Fruit fly (Drosophila melanogaster) whole organism, embryonic: Measurements from ENCODE around the gene CG10348.

Source experiments
- Atf6 ChIP-seq: fragments of 200-800 bp; sonication (Bioruptor generic); IDR thresholded peaks from 2 replicates; pipeline ENCODE4 v1.3.6; 2022; ENCODE audit warnings: missing biosample characterization, missing genetic modification characterization
- C15 ChIP-seq: fragments of 200-800 bp; sonication (Bioruptor generic); IDR thresholded peaks from 3 replicates; pipeline ENCODE4 v1.3.6; 2022; ENCODE audit warnings: missing biosample characterization, missing genetic modification characterization
- CG10321 ChIP-seq: fragments of 200-800 bp; sonication (Bioruptor generic); IDR thresholded peaks from 2 replicates; pipeline ENCODE4 v1.3.6; 2022; ENCODE audit warnings: missing biosample characterization, missing genetic modification characterization
- CG11398 ChIP-seq: fragments of 200-800 bp; sonication (Bioruptor generic); optimal IDR thresholded peaks from 2 replicates; lab custom pipeline; 2016; ENCODE audit warnings: missing biosample characterization, missing genetic modification characterization
- CG11560 ChIP-seq: fragments of 200-800 bp; sonication (Bioruptor generic); IDR thresholded peaks from 3 replicates; pipeline ENCODE4 v1.3.6; 2022; ENCODE audit warnings: missing biosample characterization, missing genetic modification characterization
- CG11696 ChIP-seq: fragments of 200-800 bp; sonication (Bioruptor generic); IDR thresholded peaks from 2 replicates; pipeline ENCODE4 v1.3.6; 2022; ENCODE audit warnings: missing biosample characterization, missing genetic modification characterization
- CG12155 ChIP-seq: fragments of 200-800 bp; sonication (Bioruptor generic); optimal IDR thresholded peaks from 3 replicates; lab custom pipeline; 2016; ENCODE audit warnings: missing biosample characterization, missing genetic modification characterization
- CG12236 ChIP-seq: fragments of 200-800 bp; sonication (Bioruptor generic); optimal IDR thresholded peaks from 2 replicates; lab custom pipeline; 2016; ENCODE audit warnings: missing biosample characterization, missing genetic modification characterization
- CG14014 ChIP-seq: fragments of 200-800 bp; sonication (Bioruptor generic); IDR thresholded peaks from 2 replicates; pipeline ENCODE4 v1.3.6; 2022; ENCODE audit warnings: missing biosample characterization, missing genetic modification characterization
- CG14441 ChIP-seq: fragments of 200-800 bp; sonication (Bioruptor generic); IDR thresholded peaks from 2 replicates; pipeline ENCODE4 v1.3.6; 2022; ENCODE audit warnings: missing biosample characterization, missing genetic modification characterization
- CG16863 ChIP-seq: fragments of 200-800 bp; sonication (Bioruptor generic); optimal IDR thresholded peaks from 3 replicates; lab custom pipeline; 2016; ENCODE audit warnings: missing biosample characterization, missing genetic modification characterization
- CG17361 ChIP-seq: fragments of 200-800 bp; sonication (Bioruptor generic); IDR thresholded peaks from 3 replicates; pipeline ENCODE4 v1.3.6; 2022; ENCODE audit warnings: missing biosample characterization, missing genetic modification characterization
- CG18262 ChIP-seq: fragments of 200-800 bp; optimal IDR thresholded peaks from 3 replicates; lab custom pipeline; 2019; ENCODE audit warnings: missing biosample characterization, mild to moderate bottlenecking, missing genetic modification characterization, moderate library complexity
- CG18619 ChIP-seq: fragments of 200-800 bp; sonication (Bioruptor generic); optimal IDR thresholded peaks from 3 replicates; lab custom pipeline; 2017; ENCODE audit warnings: missing biosample characterization, mild to moderate bottlenecking, missing genetic modification characterization
- CG4328 ChIP-seq: fragments of 200-800 bp; sonication (Bioruptor generic); optimal IDR thresholded peaks from 3 replicates; lab custom pipeline; 2017; ENCODE audit warnings: missing biosample characterization, missing genetic modification reagents, missing genetic modification characterization
- CG5953 ChIP-seq: fragments of 200-800 bp; sonication (Bioruptor generic); IDR thresholded peaks from 2 replicates; pipeline ENCODE4 v1.3.6; 2022; ENCODE audit warnings: missing biosample characterization, missing genetic modification characterization
- CG6175 ChIP-seq: fragments of 200-800 bp; sonication (Bioruptor generic); IDR thresholded peaks from 3 replicates; pipeline ENCODE4 v1.3.6; 2022; ENCODE audit warnings: missing biosample characterization, missing genetic modification characterization
- CG6854 ChIP-seq: fragments of 200-800 bp; sonication (Bioruptor generic); optimal IDR thresholded peaks from 3 replicates; lab custom pipeline; 2017; ENCODE audit warnings: missing biosample characterization, mild to moderate bottlenecking, missing genetic modification characterization
- CG7556 ChIP-seq: fragments of 200-800 bp; sonication (Bioruptor generic); optimal IDR thresholded peaks from 2 replicates; lab custom pipeline; 2017; ENCODE audit warnings: missing biosample characterization, mild to moderate bottlenecking, missing genetic modification characterization
- CG8388 ChIP-seq: fragments of 200-800 bp; sonication (Bioruptor generic); optimal IDR thresholded peaks from 2 replicates; lab custom pipeline; 2019; ENCODE audit warnings: missing biosample characterization, mild to moderate bottlenecking, missing genetic modification characterization, moderate library complexity
- CG8944 ChIP-seq: fragments of 200-800 bp; sonication (Bioruptor generic); optimal IDR thresholded peaks from 3 replicates; lab custom pipeline; 2016; ENCODE audit warnings: missing biosample characterization, missing genetic modification characterization
- CG9609 ChIP-seq: fragments of 200-800 bp; sonication (Bioruptor generic); optimal IDR thresholded peaks from 3 replicates; lab custom pipeline; 2016; ENCODE audit warnings: missing biosample characterization, missing genetic modification characterization
- Deaf1 ChIP-seq: fragments of 200-800 bp; optimal IDR thresholded peaks from 3 replicates; lab custom pipeline; 2019; ENCODE audit warnings: missing biosample characterization, mild to moderate bottlenecking, missing genetic modification characterization, moderate library complexity
- Dp ChIP-seq: fragments of 200-800 bp; sonication (Bioruptor generic); optimal IDR thresholded peaks from 2 replicates; lab custom pipeline; 2018; ENCODE audit warnings: missing biosample characterization, mild to moderate bottlenecking, missing genetic modification characterization, moderate library complexity
- Elba2 ChIP-seq: fragments of 200-800 bp; sonication (Bioruptor generic); optimal IDR thresholded peaks from 3 replicates; lab custom pipeline; 2016; ENCODE audit warnings: missing biosample characterization, missing genetic modification characterization
- H2.0 ChIP-seq: fragments of 200-800 bp; sonication (Bioruptor generic); IDR thresholded peaks from 2 replicates; pipeline ENCODE4 v1.3.6; 2022; ENCODE audit warnings: missing biosample characterization, missing genetic modification characterization
- Hey ChIP-seq: fragments of 200-800 bp; sonication (Bioruptor generic); optimal IDR thresholded peaks from 3 replicates; lab custom pipeline; 2018; ENCODE audit warnings: missing biosample characterization, mild to moderate bottlenecking, missing genetic modification characterization
- HmgZ ChIP-seq: fragments of 200-800 bp; sonication (Bioruptor generic); optimal IDR thresholded peaks from 2 replicates; lab custom pipeline; 2018; ENCODE audit warnings: missing biosample characterization, mild to moderate bottlenecking, missing genetic modification characterization
- Hmr ChIP-seq: fragments of 200-800 bp; sonication (Bioruptor generic); optimal IDR thresholded peaks from 3 replicates; lab custom pipeline; 2017; ENCODE audit warnings: mild to moderate bottlenecking, missing biosample characterization, missing genetic modification reagents, missing genetic modification characterization
- Hr51 ChIP-seq, 2 experiments: fragments of 200-800 bp; sonication (Bioruptor generic); optimal IDR thresholded peaks; 2 replicates in 1 of 2; 3 replicates in 1 of 2; lab custom pipeline; 2016 to 2018; ENCODE audit warnings: missing biosample characterization in 2 of 2, missing genetic modification characterization in 2 of 2, mild to moderate bottlenecking in 1 of 2, moderate library complexity in 1 of 2
- Meics ChIP-seq: fragments of 200-800 bp; sonication (Bioruptor generic); optimal IDR thresholded peaks from 2 replicates; lab custom pipeline; 2017; ENCODE audit warnings: missing biosample characterization, mild to moderate bottlenecking, missing genetic modification characterization
- NC2α ChIP-seq: fragments of 200-800 bp; sonication (Bioruptor generic); optimal IDR thresholded peaks from 2 replicates; lab custom pipeline; 2016; ENCODE audit warnings: missing biosample characterization, missing genetic modification characterization
- Ssrp ChIP-seq: fragments of 200-800 bp; sonication (Bioruptor generic); optimal IDR thresholded peaks from 2 replicates; lab custom pipeline; 2018; ENCODE audit warnings: missing biosample characterization, mild to moderate bottlenecking, missing genetic modification characterization, moderate library complexity
- Xrp1 ChIP-seq: fragments of 200-800 bp; sonication (Bioruptor generic); IDR thresholded peaks from 2 replicates; pipeline ENCODE4 v1.3.6; 2022; ENCODE audit warnings: missing biosample characterization, missing genetic modification characterization
- amos ChIP-seq: fragments of 200-800 bp; sonication (Bioruptor generic); IDR thresholded peaks from 2 replicates; pipeline ENCODE4 v1.3.6; 2022; ENCODE audit warnings: missing biosample characterization, missing genetic modification characterization; ENCODE audit not compliant: partially characterized antibody
- croc ChIP-seq: fragments of 200-800 bp; sonication (Bioruptor generic); conservative IDR thresholded peaks from 3 replicates; pipeline ENCODE4 v1.3.6; 2022; ENCODE audit warnings: missing biosample characterization, missing genetic modification characterization
- dm ChIP-seq: fragments of 200-800 bp; sonication (Bioruptor generic); optimal IDR thresholded peaks from 3 replicates; lab custom pipeline; 2016; ENCODE audit warnings: missing biosample characterization, missing genetic modification characterization
- dmrt99B ChIP-seq: fragments of 200-800 bp; sonication (Bioruptor generic); optimal IDR thresholded peaks from 2 replicates; lab custom pipeline; 2018; ENCODE audit warnings: missing biosample characterization, mild to moderate bottlenecking, missing genetic modification characterization, moderate library complexity
- dysf ChIP-seq: fragments of 200-800 bp; sonication (Bioruptor generic); IDR thresholded peaks from 3 replicates; pipeline ENCODE4 v1.3.6; 2022; ENCODE audit warnings: missing biosample characterization, missing genetic modification characterization
- fru ChIP-seq: fragments of >200 bp; optimal IDR thresholded peaks from 2 replicates; lab custom pipeline; 2017
- h ChIP-seq: fragments of >200 bp; optimal IDR thresholded peaks from 2 replicates; lab custom pipeline; 2017
- jing ChIP-seq: fragments of 200-800 bp; sonication (Bioruptor generic); optimal IDR thresholded peaks from 2 replicates; lab custom pipeline; 2018; ENCODE audit warnings: missing biosample characterization, mild to moderate bottlenecking, missing genetic modification characterization
- jumu ChIP-seq: fragments of 200-800 bp; sonication (Bioruptor generic); optimal IDR thresholded peaks from 3 replicates; lab custom pipeline; 2016; ENCODE audit warnings: missing biosample characterization, missing genetic modification characterization
- kay ChIP-seq: fragments of 200-800 bp; sonication (Bioruptor generic); optimal IDR thresholded peaks from 2 replicates; lab custom pipeline; 2016; ENCODE audit warnings: missing biosample characterization, missing genetic modification characterization
- lmd ChIP-seq: fragments of 200-800 bp; sonication (Bioruptor generic); IDR thresholded peaks from 2 replicates; pipeline ENCODE4 v1.3.6; 2022; ENCODE audit warnings: missing biosample characterization, missing genetic modification characterization
- nau ChIP-seq: fragments of 200-800 bp; sonication (Bioruptor generic); optimal IDR thresholded peaks from 3 replicates; lab custom pipeline; 2017; ENCODE audit warnings: missing biosample characterization, mild to moderate bottlenecking, missing genetic modification characterization, missing genetic modification reagents
- sisA ChIP-seq: fragments of 200-800 bp; sonication (Bioruptor generic); IDR thresholded peaks from 2 replicates; pipeline ENCODE4 v1.3.6; 2022; ENCODE audit warnings: missing biosample characterization, missing genetic modification characterization
- ssp ChIP-seq: fragments of 200-800 bp; sonication (Bioruptor generic); IDR thresholded peaks from 2 replicates; pipeline ENCODE4 v1.3.6; 2022; ENCODE audit warnings: missing biosample characterization, missing genetic modification characterization
- stwl ChIP-seq: fragments of 200-800 bp; sonication (Bioruptor generic); optimal IDR thresholded peaks from 3 replicates; lab custom pipeline; 2018; ENCODE audit warnings: missing biosample characterization, mild to moderate bottlenecking, missing genetic modification characterization, moderate library complexity
- tap ChIP-seq: fragments of 200-800 bp; optimal IDR thresholded peaks from 3 replicates; lab custom pipeline; 2019; ENCODE audit warnings: missing biosample characterization, mild to moderate bottlenecking, missing genetic modification characterization, moderate library complexity
- usp ChIP-seq: fragments of >200 bp; optimal IDR thresholded peaks from 2 replicates; lab custom pipeline; 2017; ENCODE audit warnings: missing biosample characterization, missing genetic modification characterization
- vvl ChIP-seq: fragments of 200-800 bp; sonication (Bioruptor generic); IDR thresholded peaks from 2 replicates; pipeline ENCODE4 v1.3.6; 2022; ENCODE audit warnings: missing biosample characterization, missing genetic modification characterization
- zen ChIP-seq: fragments of 200-800 bp; sonication (Bioruptor generic); optimal IDR thresholded peaks from 3 replicates; lab custom pipeline; 2018; ENCODE audit warnings: missing biosample characterization, mild to moderate bottlenecking, missing genetic modification characterization, moderate library complexity

Gene CG10348

DNA sequence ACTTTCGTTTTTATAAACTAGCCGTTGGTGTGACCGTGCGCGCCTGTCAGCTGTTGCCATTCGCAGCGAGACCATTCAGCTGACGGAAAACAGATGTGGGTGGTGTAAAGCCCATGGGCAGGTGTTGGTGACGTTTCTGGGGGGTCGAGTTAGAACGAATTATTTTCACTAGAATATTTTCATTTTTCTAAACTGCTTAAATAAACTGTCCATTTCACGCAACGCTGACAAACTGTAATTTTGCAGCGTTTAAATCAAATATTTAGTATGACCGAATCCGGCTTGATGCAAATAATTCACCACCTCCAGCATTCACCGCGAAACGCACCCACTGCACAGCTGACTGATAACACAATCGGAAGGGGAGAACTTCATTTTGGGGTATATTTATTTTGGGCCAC is 36.9 kb downstream of the CG10348 start, which contains the start of the genes CG10383 and CG10338 (continued):
- TF ChIP-seq Hmr (GFP tag; lab: Kevin White, UChicago) (peak; percentile 90), stwl (peak; percentile 64), CG18262 (tag; lab: Kevin White, UChicago) (peak; percentile 73), usp (GFP tag; lab: Kevin White, UChicago) (no peak), tap (tag; lab: Kevin White, UChicago) (peak; percentile 31), C15 (GFP tag; lab: Robert Waterston, UW) (peak; percentile 65; the same call in 2 of the 3 replicates), jumu (GFP tag; lab: Kevin White, UChicago) (peak; percentile 94), kay (GFP tag; lab: Kevin White, UChicago) (peak; percentile 78), Hey (tag; lab: Kevin White, UChicago) (no peak), fru (lab: Kevin White, UChicago) (no peak), HmgZ (peak; percentile 90), CG6854 (GFP tag; lab: Kevin White, UChicago) (peak; percentile 56), CG12236 (GFP tag; lab: Kevin White, UChicago) (peak; percentile 79), croc (peak; percentile 66), dysf (GFP tag; lab: Robert Waterston, UW) (peak; percentile 89), Deaf1 (peak; percentile 41), nau (GFP tag; lab: Kevin White, UChicago) (no peak), CG12155 (GFP tag; lab: Kevin White, UChicago) (peak; percentile 92), CG16863 (GFP tag; lab: Kevin White, UChicago) (peak; percentile 83), Elba2 (GFP tag; lab: Kevin White, UChicago) (peak; percentile 48), CG11696 (GFP tag; lab: Robert Waterston, UW) (peak; percentile 69), lmd (GFP tag; lab: Robert Waterston, UW) (peak; percentile 89), Atf6 (peak; percentile 88), h (lab: Kevin White, UChicago) (no peak), CG11560 (tag; lab: Robert Waterston, UW) (peak; percentile 66; the same call in 2 of the 3 replicates), CG6175 (peak; percentile 79; the same call in 2 of the 3 replicates), CG8944 (peak; percentile 91), Meics (GFP tag; lab: Kevin White, UChicago) (peak; percentile 85), Dp (GFP tag; lab: Kevin White, UChicago) (peak; percentile 57), CG4328 (GFP tag; lab: Kevin White, UChicago) (peak; percentile 61), CG18619 (peak; percentile 70), NC2α (GFP tag; lab: Kevin White, UChicago) (peak; percentile 62)

DNA sequence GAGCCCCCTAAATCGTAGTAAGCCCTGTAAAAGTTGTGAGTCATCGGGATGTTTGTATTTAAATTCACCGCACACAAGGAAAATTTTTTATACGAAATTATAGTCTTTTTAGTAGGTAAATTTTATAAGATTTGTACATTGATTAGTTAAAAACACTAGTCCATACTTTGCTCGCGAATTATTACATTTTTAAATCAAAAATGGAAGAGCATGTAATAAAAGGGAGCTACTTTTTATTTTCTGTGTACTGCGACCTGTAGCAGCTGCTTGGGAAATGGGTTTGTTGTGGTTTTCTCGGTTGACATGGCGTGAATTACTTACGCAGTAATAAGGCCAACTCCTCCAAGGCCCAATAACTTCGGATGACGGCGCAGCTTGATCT is 37.6 kb downstream of the CG10348 start:
- peak; percentile 33; the same call in 1 of the 2 replicates for TF ChIP-seq vvl (GFP tag; lab: Robert Waterston, UW)
- peak; percentile 24 for TF ChIP-seq CG7556 (GFP tag; lab: Kevin White, UChicago)
- TF ChIP-seq Hr51 (GFP tag; optimal IDR thresholded peaks at IDR 0.05; lab: Kevin White, UChicago) = peak in 1 of 2 experiments; percentile 50
- peak; percentile 36; the same call in 1 of the 2 replicates for TF ChIP-seq sisA (GFP tag; lab: Robert Waterston, UW)
- no peak for TF ChIP-seq amos (GFP tag; lab: Robert Waterston, UW)
- TF ChIP-seq zen (tag; lab: Kevin White, UChicago) = no peak
- peak; percentile 35; the same call in 1 of the 2 replicates for TF ChIP-seq CG14441 (GFP tag; lab: Robert Waterston, UW)
- TF ChIP-seq Ssrp = peak; percentile 22
- TF ChIP-seq Xrp1 = peak; percentile 55
- peak; percentile 16 for TF ChIP-seq Hmr (GFP tag; lab: Kevin White, UChicago)
- 0 out of 2 replicates have a peak, but pooled peaks have one; percentile 5 for TF ChIP-seq CG10321 (GFP tag; lab: Robert Waterston, UW)
- TF ChIP-seq H2.0 (GFP tag; lab: Robert Waterston, UW) = 0 out of 2 replicates have a peak, but pooled peaks have one; percentile 27
- TF ChIP-seq CG8388 (GFP tag; lab: Kevin White, UChicago) = peak; percentile 32
- TF ChIP-seq ssp = peak; percentile 30; the same call in 1 of the 2 replicates
- TF ChIP-seq CG9609 (GFP tag; lab: Kevin White, UChicago) = peak; percentile 6
- no peak for TF ChIP-seq jing (GFP tag; lab: Kevin White, UChicago)
- no peak for TF ChIP-seq dm
- TF ChIP-seq CG14014 (GFP tag; lab: Robert Waterston, UW) = peak; percentile 37; the same call in 1 of the 2 replicates
- no peak; the same call in 2 of the 3 replicates for TF ChIP-seq CG17361
- TF ChIP-seq CG11398 (GFP tag; lab: Kevin White, UChicago) = no peak
- TF ChIP-seq dmrt99B (tag; lab: Kevin White, UChicago) = peak; percentile 41
- TF ChIP-seq CG5953 (GFP tag; lab: Robert Waterston, UW) = no peak
